Fruit fly (Drosophila melanogaster) whole organism, embryonic: ENCODE measurements around the gene CG12493.

ENCODE experiments used
- CG7839 ChIP-seq: fragments of 200-800 bp; sonication (Bioruptor generic); optimal IDR thresholded peaks from 3 replicates; lab custom pipeline; 2018; ENCODE audit warnings: missing biosample characterization, mild to moderate bottlenecking, missing genetic modification characterization, moderate library complexity
- Rx ChIP-seq: fragments of 200-800 bp; sonication (Bioruptor generic); IDR thresholded peaks from 2 replicates; pipeline ENCODE4 v1.3.6; 2022; ENCODE audit warnings: missing biosample characterization, missing genetic modification characterization

dm6 chr3L:4749126-4749525 is 4.4 kb downstream of the CG12493 start:
- TF ChIP-seq Rx (GFP tag; lab: Robert Waterston, UW) = no peak
- TF ChIP-seq CG7839 (tag; lab: Kevin White, UChicago) = no peak
